Worm (Caenorhabditis elegans) whole organism, young adult: ENCODE measurements around the gene R08E5.1.

Source experiments
- B0019.2 ChIP-seq: fragments of 200-800 bp; sonication (Bioruptor generic); conservative IDR thresholded peaks from 2 replicates; pipeline ENCODE4 v1.3.6; 2022; ENCODE audit warnings: missing genetic modification reagents, missing genetic modification characterization, missing compliant biosample characterization
- B0261.1 ChIP-seq: sonication (generic microtip); optimal IDR thresholded peaks from 2 replicates; lab custom pipeline; 2016; ENCODE audit warnings: mild to moderate bottlenecking, missing genetic modification characterization, moderate library complexity, missing compliant biosample characterization
- C06A6.2 ChIP-seq: fragments of 200-800 bp; sonication (Bioruptor generic); conservative IDR thresholded peaks from 2 replicates; pipeline ENCODE4 v1.3.6; 2022; ENCODE audit warnings: missing genetic modification characterization, missing compliant biosample characterization
- F39B2.1 ChIP-seq: fragments of 200-800 bp; sonication (Bioruptor generic); IDR thresholded peaks from 2 replicates; pipeline ENCODE4 v1.3.6; 2022; ENCODE audit warnings: missing genetic modification reagents, missing genetic modification characterization, missing compliant biosample characterization
- F57A8.1 ChIP-seq: fragments of 200-800 bp; sonication (Bioruptor generic); optimal IDR thresholded peaks from 2 replicates; lab custom pipeline; 2018; ENCODE audit warnings: mild to moderate bottlenecking, missing genetic modification characterization, moderate library complexity, missing compliant biosample characterization
- Y56A3A.18 ChIP-seq: fragments of 200-800 bp; sonication (Bioruptor generic); IDR thresholded peaks from 2 replicates; pipeline ENCODE4 v1.3.6; 2022; ENCODE audit warnings: missing genetic modification reagents, missing genetic modification characterization, missing compliant biosample characterization
- aptf-2 ChIP-seq: fragments of 200-800 bp; sonication (Bioruptor generic); conservative IDR thresholded peaks from 2 replicates; pipeline ENCODE4 v1.3.6; 2022; ENCODE audit warnings: missing genetic modification reagents, missing genetic modification characterization, missing compliant biosample characterization
- attf-5 ChIP-seq: fragments of 200-800 bp; sonication (Bioruptor generic); optimal IDR thresholded peaks from 2 replicates; lab custom pipeline; 2018; ENCODE audit warnings: mild to moderate bottlenecking, missing genetic modification characterization, missing compliant biosample characterization
- cebp-1 ChIP-seq, 2 experiments: fragments of 200-800 bp in 1 of 2; sonication (Bioruptor generic) in 1 of 2; sonication (generic microtip) in 1 of 2; IDR thresholded peaks in 1 of 2; optimal IDR thresholded peaks in 1 of 2; 2 replicates each; pipeline versions ENCODE4 v1.3.6 to Lab custom; 2017 to 2022; ENCODE audit warnings: missing compliant biosample characterization in 2 of 2, missing genetic modification characterization in 2 of 2, mild to moderate bottlenecking in 1 of 2, missing genetic modification reagents in 1 of 2, moderate library complexity in 1 of 2
- ceh-27 ChIP-seq: fragments of 200-800 bp; sonication (Bioruptor generic); optimal IDR thresholded peaks from 2 replicates; lab custom pipeline; 2018; ENCODE audit warnings: mild to moderate bottlenecking, missing genetic modification characterization, moderate library complexity, missing compliant biosample characterization
- ceh-79 ChIP-seq: sonication (generic microtip); optimal IDR thresholded peaks from 2 replicates; lab custom pipeline; 2017; ENCODE audit warnings: mild to moderate bottlenecking, missing genetic modification characterization, missing compliant biosample characterization
- ceh-91 ChIP-seq: fragments of 200-800 bp; sonication (Bioruptor generic); IDR thresholded peaks from 2 replicates; pipeline ENCODE4 v1.3.6; 2022; ENCODE audit warnings: missing genetic modification reagents, missing genetic modification characterization, missing compliant biosample characterization
- ets-4 ChIP-seq: fragments of 200-800 bp; sonication (Bioruptor generic); optimal IDR thresholded peaks from 2 replicates; lab custom pipeline; 2018; ENCODE audit warnings: mild to moderate bottlenecking, missing genetic modification characterization, missing compliant biosample characterization
- hsf-1 ChIP-seq: fragments of 200-800 bp; sonication (Bioruptor generic); IDR thresholded peaks from 2 replicates; pipeline ENCODE4 v1.3.6; 2022; ENCODE audit warnings: missing genetic modification reagents, missing genetic modification characterization, missing compliant biosample characterization
- lin-26 ChIP-seq: fragments of 200-800 bp; sonication (Bioruptor generic); IDR thresholded peaks from 2 replicates; pipeline ENCODE4 v1.3.6; 2022; ENCODE audit warnings: missing genetic modification reagents, missing genetic modification characterization, missing compliant biosample characterization
- lin-40 ChIP-seq: sonication (generic microtip); optimal IDR thresholded peaks from 2 replicates; lab custom pipeline; 2016; ENCODE audit warnings: missing genetic modification characterization, mild to moderate bottlenecking, missing compliant biosample characterization, missing genotype, missing genetic modification reagents
- lir-1 ChIP-seq: fragments of 200-800 bp; sonication (Bioruptor generic); conservative IDR thresholded peaks from 2 replicates; pipeline ENCODE4 v1.3.6; 2022; ENCODE audit warnings: missing genetic modification reagents, missing genetic modification characterization, missing compliant biosample characterization
- lsy-27 ChIP-seq: sonication (generic microtip); optimal IDR thresholded peaks from 2 replicates; lab custom pipeline; 2017; ENCODE audit warnings: missing genetic modification characterization, mild to moderate bottlenecking, missing compliant biosample characterization, antibody characterized with exemption, missing genotype, borderline replicate concordance; ENCODE audit not compliant: insufficient read depth
- madf-8 ChIP-seq: fragments of 200-800 bp; sonication (Bioruptor generic); conservative IDR thresholded peaks from 2 replicates; pipeline ENCODE4 v1.3.6; 2022; ENCODE audit warnings: missing genetic modification reagents, missing genetic modification characterization, missing compliant biosample characterization
- mcd-1 ChIP-seq: fragments of 200-800 bp; sonication (Bioruptor generic); IDR thresholded peaks from 2 replicates; pipeline ENCODE4 v1.3.6; 2022; ENCODE audit warnings: missing genetic modification reagents, missing genetic modification characterization, missing compliant biosample characterization
- nhr-120 ChIP-seq: fragments of 200-800 bp; sonication (Bioruptor generic); IDR thresholded peaks from 2 replicates; pipeline ENCODE4 v1.3.6; 2022; ENCODE audit warnings: missing genetic modification characterization, missing compliant biosample characterization
- nhr-27 ChIP-seq: fragments of 200-800 bp; sonication (Bioruptor generic); optimal IDR thresholded peaks from 2 replicates; lab custom pipeline; 2018; ENCODE audit warnings: mild to moderate bottlenecking, missing genetic modification characterization, moderate library complexity, missing compliant biosample characterization
- nhr-90 ChIP-seq: sonication (generic microtip); optimal IDR thresholded peaks from 2 replicates; lab custom pipeline; 2016; ENCODE audit warnings: missing genotype, mild to moderate bottlenecking, missing genetic modification characterization, missing compliant biosample characterization
- rcor-1 ChIP-seq: fragments of 200-800 bp; sonication (Bioruptor generic); IDR thresholded peaks from 2 replicates; pipeline ENCODE4 v1.3.6; 2022; ENCODE audit warnings: missing genetic modification reagents, missing genetic modification characterization, missing compliant biosample characterization
- repo-1 ChIP-seq: sonication (generic microtip); optimal IDR thresholded peaks from 2 replicates; lab custom pipeline; 2017; ENCODE audit warnings: mild to moderate bottlenecking, missing genetic modification characterization, missing compliant biosample characterization
- snpc-1.1 ChIP-seq: sonication (generic microtip); optimal IDR thresholded peaks from 2 replicates; lab custom pipeline; 2017; ENCODE audit warnings: missing genetic modification characterization, mild to moderate bottlenecking, missing compliant biosample characterization, antibody characterized with exemption, moderate library complexity, missing genotype, missing genetic modification reagents; ENCODE audit not compliant: insufficient read depth
- snpc-1.3 ChIP-seq: sonication (generic microtip); optimal IDR thresholded peaks from 2 replicates; lab custom pipeline; 2017; ENCODE audit warnings: missing genetic modification characterization, mild to moderate bottlenecking, missing compliant biosample characterization, antibody characterized with exemption, moderate library complexity, missing genotype, missing genetic modification reagents; ENCODE audit not compliant: insufficient read depth
- somi-1 ChIP-seq: fragments of 200-800 bp; sonication (Bioruptor generic); optimal IDR thresholded peaks from 2 replicates; lab custom pipeline; 2018; ENCODE audit warnings: mild to moderate bottlenecking, missing genetic modification characterization, missing compliant biosample characterization
- zfh-2 ChIP-seq: fragments of 200-800 bp; sonication (Bioruptor generic); conservative IDR thresholded peaks from 2 replicates; pipeline ENCODE4 v1.3.6; 2022; ENCODE audit warnings: missing genetic modification reagents, missing genetic modification characterization, missing compliant biosample characterization
- ztf-18 ChIP-seq: sonication (generic microtip); optimal IDR thresholded peaks from 2 replicates; lab custom pipeline; 2016; ENCODE audit warnings: missing genotype, mild to moderate bottlenecking, missing genetic modification characterization, missing compliant biosample characterization
- ztf-6 ChIP-seq: fragments of 200-800 bp; sonication (Bioruptor generic); IDR thresholded peaks from 2 replicates; pipeline ENCODE4 v1.3.6; 2022; ENCODE audit warnings: missing genetic modification reagents, missing genetic modification characterization, missing compliant biosample characterization

The R08E5.1 gene

DNA sequence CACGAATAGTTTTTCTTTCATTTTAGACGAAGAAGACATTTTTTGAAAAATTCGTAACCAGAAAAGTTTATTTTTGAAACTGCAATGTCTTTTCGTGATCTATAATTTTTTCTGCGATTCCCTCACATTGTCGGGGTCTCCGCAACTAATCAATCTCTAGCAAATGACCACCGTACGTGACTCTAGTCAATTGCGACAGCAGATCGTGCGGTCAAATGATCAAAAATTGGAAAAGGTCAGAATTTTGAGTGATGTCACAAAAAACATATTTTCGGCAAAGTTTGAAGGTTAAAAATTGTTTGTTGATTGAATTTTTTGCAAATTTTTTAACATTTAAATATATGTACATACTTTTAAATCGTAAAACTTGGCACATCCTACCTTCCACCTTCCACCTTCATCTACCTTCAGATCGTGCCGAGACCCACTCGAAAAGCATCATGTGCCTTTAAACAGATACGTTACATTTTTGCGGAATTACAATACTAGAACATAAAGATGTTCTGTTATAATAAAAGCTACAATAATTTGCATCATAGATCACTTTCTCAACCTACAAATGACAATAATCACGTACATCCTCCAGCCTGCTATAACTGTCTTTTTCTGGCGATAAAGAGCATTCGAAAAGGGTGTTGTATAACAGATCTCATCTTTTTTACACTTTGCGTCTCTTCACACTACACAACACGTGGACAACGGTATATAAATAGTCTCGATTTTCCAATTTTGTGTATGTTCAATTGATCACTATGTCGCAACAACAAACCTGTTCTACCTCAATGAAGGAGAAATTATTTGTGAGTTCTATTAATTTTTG lies at the start of gene R08E5.1, which contains the start of gene rips-1:
Gene R08E5.1 (minus strand): TSS at position 82 of the 820 bp plus-strand sequence.
Gene rips-1 (plus strand): TSS at position 585 of the 820 bp plus-strand sequence.
- no peak for TF ChIP-seq lir-1
- no peak for TF ChIP-seq ets-4 (GFP tag; lab: Kevin White, UChicago)
- TF ChIP-seq ztf-18 (tag; lab: Kevin White, UChicago), result no peak
- TF ChIP-seq somi-1 (GFP tag; lab: Kevin White, UChicago), result no peak
- TF ChIP-seq aptf-2 (GFP tag; lab: Robert Waterston, UW), result no peak
- no peak for TF ChIP-seq ceh-91 (GFP tag; lab: Robert Waterston, UW)
- no peak for TF ChIP-seq B0261.1 (tag; lab: Kevin White, UChicago)

DNA sequence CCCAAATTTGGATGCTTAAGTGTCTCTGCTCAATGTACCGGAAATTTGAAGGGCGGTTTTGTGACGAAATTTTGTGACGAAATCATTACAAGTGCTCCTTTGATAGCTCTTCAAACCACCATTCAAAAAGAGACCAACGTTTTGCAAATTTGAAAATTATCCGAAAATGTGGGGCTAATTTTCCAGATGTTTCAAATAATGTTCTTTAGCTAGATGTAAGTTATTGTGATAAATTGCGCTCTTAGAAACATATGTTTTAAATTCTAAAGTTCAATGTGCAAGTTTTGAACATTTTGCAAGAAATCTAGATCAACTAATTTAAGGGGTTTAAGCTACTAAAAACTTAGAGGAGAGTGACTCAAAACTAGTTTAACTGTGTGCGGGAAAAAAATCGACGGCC lies 49.6 kb upstream of the R08E5.1 start:
- TF ChIP-seq lin-26, result no peak
- TF ChIP-seq cebp-1 (GFP tag; IDR thresholded peaks at IDR 0.05; lab: Robert Waterston, UW), result no peak
- peak; percentile 27 for TF ChIP-seq cebp-1 (tag; optimal IDR thresholded peaks at IDR 0.05; lab: Kevin White, UChicago)

DNA sequence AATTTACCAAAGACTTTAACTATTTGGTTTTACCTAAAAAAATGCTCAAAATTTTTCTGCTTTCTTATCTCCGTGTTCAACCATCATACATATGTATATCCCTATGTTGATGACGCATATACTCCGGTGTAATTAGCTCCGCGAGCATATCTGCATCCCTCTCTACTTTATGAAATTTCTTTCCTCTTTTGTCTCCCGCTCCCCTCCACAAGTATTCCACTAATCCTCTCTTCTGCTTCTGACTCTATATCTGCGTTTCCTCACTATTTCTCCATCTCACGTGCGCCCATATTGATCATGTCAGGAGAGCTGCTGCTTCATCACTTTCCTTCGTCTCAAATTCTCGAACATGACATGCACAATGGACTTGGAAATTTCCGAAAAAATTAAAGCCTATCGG lies 43.6 kb upstream of the R08E5.1 start, which contains the start of gene H10D18.1:
Gene H10D18.1 (plus strand): TSS at position 277 of the 400 bp plus-strand sequence.
- TF ChIP-seq ceh-79 (tag; lab: Kevin White, UChicago), result no peak
- TF ChIP-seq snpc-1.3 (tag; lab: Kevin White, UChicago), result no peak
- no peak for TF ChIP-seq repo-1 (tag; lab: Kevin White, UChicago)
- no peak for TF ChIP-seq aptf-2 (GFP tag; lab: Robert Waterston, UW)
- no peak for TF ChIP-seq madf-8
- no peak for TF ChIP-seq nhr-120 (GFP tag; lab: Robert Waterston, UW)
- TF ChIP-seq mcd-1 (GFP tag; lab: Robert Waterston, UW), result no peak

DNA sequence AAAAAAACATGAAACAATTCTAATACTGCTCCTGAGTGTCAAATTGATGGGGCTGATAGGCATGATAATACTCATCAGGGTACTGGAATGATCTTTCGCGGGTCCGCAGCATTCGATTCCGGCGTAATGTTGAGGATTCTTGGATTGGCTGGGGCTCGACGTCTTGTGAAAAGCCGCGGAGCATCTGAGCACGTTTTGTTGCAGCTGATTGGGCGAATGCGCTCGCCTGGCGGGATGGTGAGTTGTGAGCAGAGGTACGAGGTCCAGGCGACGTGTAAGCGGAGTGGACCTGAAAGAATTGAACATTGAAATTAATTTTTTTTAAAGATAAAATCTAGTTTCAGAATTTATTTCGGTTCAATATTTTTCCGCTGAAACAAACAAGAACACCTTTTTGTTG lies 42.7 kb upstream of the R08E5.1 start:
- TF ChIP-seq zfh-2 (peak; percentile 67), B0261.1 (tag; lab: Kevin White, UChicago) (no peak)

DNA sequence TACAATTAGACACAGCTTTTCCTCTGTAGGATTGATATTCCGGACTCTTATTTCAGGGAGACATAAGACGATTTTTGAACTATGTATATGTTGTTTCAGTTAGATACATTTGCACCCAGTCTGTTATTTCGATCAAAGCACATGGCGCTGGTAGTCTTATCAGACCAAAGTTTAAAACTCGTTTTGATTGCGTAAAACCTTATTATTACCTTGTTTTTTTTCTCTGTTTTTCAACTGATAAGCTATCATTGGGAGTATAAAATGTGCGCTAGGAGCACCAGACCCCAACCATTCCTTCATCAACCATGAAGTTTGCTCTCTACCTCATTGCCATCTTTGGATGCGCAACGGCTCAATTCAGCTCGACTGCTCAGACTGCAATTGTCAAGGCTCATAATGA lies 41.0 kb upstream of the R08E5.1 start, which contains the start of gene scl-12:
Gene scl-12 (plus strand): TSS at position 301 of the 400 bp plus-strand sequence.
- no peak for TF ChIP-seq ztf-6 (GFP tag; lab: Robert Waterston, UW)
- TF ChIP-seq attf-5 (GFP tag; lab: Kevin White, UChicago), result no peak
- no peak for TF ChIP-seq lin-40
- no peak for TF ChIP-seq B0019.2 (GFP tag; lab: Robert Waterston, UW)
- no peak for TF ChIP-seq C06A6.2 (GFP tag; lab: Robert Waterston, UW)
- no peak for TF ChIP-seq rcor-1 (GFP tag; lab: Robert Waterston, UW)

DNA sequence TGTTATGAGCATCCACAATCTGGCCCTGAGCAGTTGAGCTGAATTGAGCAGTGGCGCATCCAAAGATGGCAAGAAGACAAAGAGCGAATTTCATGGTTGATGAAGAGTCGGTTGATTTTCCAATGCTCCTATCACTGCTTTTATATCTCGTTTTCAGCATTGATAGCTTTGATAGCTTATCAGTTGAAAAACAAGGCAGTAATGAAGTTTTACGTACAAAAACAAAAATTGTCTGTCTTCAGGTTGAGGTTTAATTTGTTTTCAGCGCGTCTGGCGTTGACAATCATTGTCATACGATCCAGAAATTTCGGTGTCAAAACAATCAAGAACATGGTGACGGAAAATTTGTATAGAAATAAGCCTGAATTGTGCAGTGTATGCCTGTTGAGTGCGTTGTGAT lies 40.2 kb upstream of the R08E5.1 start, which contains the start of gene scl-13:
Gene scl-13 (minus strand): TSS at position 101 of the 400 bp plus-strand sequence.
- no peak for TF ChIP-seq F39B2.1 (GFP tag; lab: Robert Waterston, UW)
- no peak for TF ChIP-seq aptf-2 (GFP tag; lab: Robert Waterston, UW)
- TF ChIP-seq hsf-1 (GFP tag; lab: Robert Waterston, UW), result no peak
- no peak for TF ChIP-seq nhr-90 (tag; lab: Kevin White, UChicago)
- no peak for TF ChIP-seq nhr-27 (tag; lab: Kevin White, UChicago)
- TF ChIP-seq lsy-27 (tag; lab: Kevin White, UChicago), result no peak
- TF ChIP-seq somi-1 (GFP tag; lab: Kevin White, UChicago), result no peak
- no peak for TF ChIP-seq snpc-1.1 (tag; lab: Kevin White, UChicago)
- no peak for TF ChIP-seq F57A8.1 (GFP tag; lab: Kevin White, UChicago)
- TF ChIP-seq ceh-27, result no peak
- TF ChIP-seq ceh-91 (GFP tag; lab: Robert Waterston, UW), result no peak
- TF ChIP-seq lir-1, result no peak
- no peak for TF ChIP-seq attf-5 (GFP tag; lab: Kevin White, UChicago)
- TF ChIP-seq Y56A3A.18 (GFP tag; lab: Robert Waterston, UW), result no peak
